Worm (Caenorhabditis elegans) whole organism, L1 larva: ENCODE measurements around the gene rbc-1.
A peak's percentile ranks its signal among the peaks of the same experiment; 100 is the strongest.

Experiments
- C16A3.4 ChIP-seq: fragments of 150-350 bp; optimal IDR thresholded peaks from 2 replicates; lab custom pipeline; 2014; ENCODE audit warnings: missing biosample characterization, missing genetic modification characterization
- C34B4.2 ChIP-seq: sonication (generic microtip); optimal IDR thresholded peaks from 2 replicates; lab custom pipeline; 2017; ENCODE audit warnings: mild to moderate bottlenecking, missing genetic modification characterization, missing compliant biosample characterization
- aly-2 ChIP-seq: fragments of 150-350 bp; optimal IDR thresholded peaks from 2 replicates; lab custom pipeline; 2014; ENCODE audit warnings: missing biosample characterization, missing genetic modification characterization
- ama-1 ChIP-seq: fragments of 150-350 bp; optimal IDR thresholded peaks from 2 replicates; lab custom pipeline; 2014
- blmp-1 ChIP-seq: fragments of 150-350 bp; optimal IDR thresholded peaks from 2 replicates; lab custom pipeline; 2014; ENCODE audit warnings: missing biosample characterization, missing genetic modification characterization
- ceh-8 ChIP-seq: fragments of 200-800 bp; sonication (Bioruptor generic); optimal IDR thresholded peaks from 2 replicates; lab custom pipeline; 2018; ENCODE audit warnings: mild to moderate bottlenecking, missing genetic modification characterization, moderate library complexity, missing compliant biosample characterization
- ceh-90 ChIP-seq: sonication (generic microtip); optimal IDR thresholded peaks from 2 replicates; lab custom pipeline; 2016; ENCODE audit warnings: missing genetic modification characterization, missing compliant biosample characterization
- ces-1 ChIP-seq: fragments of 150-350 bp; optimal IDR thresholded peaks from 2 replicates; lab custom pipeline; 2014; ENCODE audit warnings: missing biosample characterization, missing genetic modification reagents, missing genetic modification characterization
- dpl-1 ChIP-seq, 3 experiments: fragments of 150-350 bp in 2 of 3; sonication (generic microtip) in 1 of 3; optimal IDR thresholded peaks; 2 replicates each; lab custom pipeline; 2014 to 2017; ENCODE audit warnings: missing biosample characterization in 3 of 3, missing genetic modification characterization in 3 of 3, missing genetic modification reagents in 3 of 3
- dsc-1 ChIP-seq: sonication (generic microtip); optimal IDR thresholded peaks from 2 replicates; lab custom pipeline; 2016; ENCODE audit warnings: mild to moderate bottlenecking, missing genetic modification characterization, missing compliant biosample characterization
- efl-1 ChIP-seq, 4 experiments: fragments of 150-350 bp; optimal IDR thresholded peaks in 3 of 4; peaks in 1 of 4; 1 replicate in 1 of 4; 2 replicates in 3 of 4; lab custom pipeline; 2014; ENCODE audit warnings: missing biosample characterization in 2 of 4, missing genetic modification characterization in 2 of 4, missing genetic modification reagents in 2 of 4
- efl-3 ChIP-seq: fragments of 200-800 bp; sonication (Bioruptor generic); optimal IDR thresholded peaks from 2 replicates; lab custom pipeline; 2018; ENCODE audit warnings: mild to moderate bottlenecking, missing genetic modification characterization, missing compliant biosample characterization
- egl-13 ChIP-seq: sonication (generic microtip); optimal IDR thresholded peaks from 2 replicates; lab custom pipeline; 2016; ENCODE audit warnings: missing genotype, missing genetic modification reagents, missing genetic modification characterization, missing compliant biosample characterization
- egl-27 ChIP-seq, 2 experiments: fragments of 150-350 bp in 1 of 2; sonication (generic microtip); optimal IDR thresholded peaks; 3 replicates each; lab custom pipeline; 2017 to 2018; ENCODE audit warnings: missing biosample characterization in 2 of 2, missing genetic modification characterization in 2 of 2, missing genetic modification reagents in 2 of 2
- elt-2 ChIP-seq: sonication (generic microtip); optimal IDR thresholded peaks from 2 replicates; lab custom pipeline; 2016; ENCODE audit warnings: missing genetic modification characterization, mild to moderate bottlenecking, inconsistent platforms, missing compliant biosample characterization, missing genetic modification reagents
- fkh-8 ChIP-seq: sonication (generic microtip); optimal IDR thresholded peaks from 2 replicates; lab custom pipeline; 2016; ENCODE audit warnings: mild to moderate bottlenecking, missing genetic modification characterization, missing compliant biosample characterization
- fos-1 ChIP-seq: fragments of 150-350 bp; optimal IDR thresholded peaks from 2 replicates; lab custom pipeline; 2014; ENCODE audit warnings: missing biosample characterization, missing genetic modification characterization
- hlh-4 ChIP-seq: sonication (generic microtip); optimal IDR thresholded peaks from 2 replicates; lab custom pipeline; 2016; ENCODE audit warnings: mild to moderate bottlenecking, missing genetic modification characterization, missing compliant biosample characterization
- isw-1 ChIP-seq: fragments of 200-800 bp; sonication (Bioruptor generic); IDR thresholded peaks from 2 replicates; pipeline ENCODE4 v1.3.6; 2022; ENCODE audit warnings: missing genetic modification characterization, missing compliant biosample characterization
- lin-13 ChIP-seq: fragments of 150-350 bp; optimal IDR thresholded peaks from 2 replicates; lab custom pipeline; 2014; ENCODE audit warnings: missing biosample characterization, missing genetic modification reagents, missing genetic modification characterization
- lin-14 ChIP-seq: fragments of 200-800 bp; sonication (Bioruptor generic); optimal IDR thresholded peaks from 2 replicates; lab custom pipeline; 2018; ENCODE audit warnings: mild to moderate bottlenecking, missing genetic modification characterization, moderate library complexity, missing compliant biosample characterization
- lin-35 ChIP-seq, 2 experiments: fragments of 150-350 bp; optimal IDR thresholded peaks; 2 replicates each; lab custom pipeline; 2014; ENCODE audit warnings: missing biosample characterization in 2 of 2, missing genetic modification characterization in 2 of 2, missing genetic modification reagents in 2 of 2
- lin-39 ChIP-seq: fragments of 150-350 bp; optimal IDR thresholded peaks from 2 replicates; lab custom pipeline; 2014; ENCODE audit warnings: missing biosample characterization, missing genetic modification reagents, missing genetic modification characterization
- mab-9 ChIP-seq: fragments of 200-800 bp; sonication (Bioruptor generic); IDR thresholded peaks from 2 replicates; pipeline ENCODE4 v1.3.6; 2022; ENCODE audit warnings: missing genetic modification reagents, missing genetic modification characterization, missing compliant biosample characterization
- mdl-1 ChIP-seq, 2 experiments: fragments of 150-350 bp; optimal IDR thresholded peaks; 2 replicates each; lab custom pipeline; 2014 to 2017; ENCODE audit warnings: missing biosample characterization in 2 of 2, missing genetic modification characterization in 2 of 2, inconsistent platforms in 1 of 2
- nhr-19 ChIP-seq: fragments of 200-800 bp; sonication (Bioruptor generic); conservative IDR thresholded peaks from 2 replicates; pipeline ENCODE4 v1.3.6; 2022; ENCODE audit warnings: missing genetic modification characterization, missing compliant biosample characterization
- nhr-20 ChIP-seq: sonication (generic microtip); optimal IDR thresholded peaks from 2 replicates; lab custom pipeline; 2016; ENCODE audit warnings: mild to moderate bottlenecking, missing genetic modification characterization, missing compliant biosample characterization
- nhr-47 ChIP-seq: sonication (generic microtip); optimal IDR thresholded peaks from 2 replicates; lab custom pipeline; 2016; ENCODE audit warnings: mild to moderate bottlenecking, missing genetic modification characterization, moderate library complexity, missing compliant biosample characterization
- nhr-71 ChIP-seq: sonication (generic microtip); optimal IDR thresholded peaks from 2 replicates; lab custom pipeline; 2016; ENCODE audit warnings: mild to moderate bottlenecking, missing genetic modification characterization, moderate library complexity, missing compliant biosample characterization
- nhr-76 ChIP-seq: sonication (generic microtip); optimal IDR thresholded peaks from 2 replicates; lab custom pipeline; 2017; ENCODE audit warnings: missing biosample characterization, missing genetic modification characterization
- nhr-77 ChIP-seq: fragments of 150-350 bp; optimal IDR thresholded peaks from 2 replicates; lab custom pipeline; 2014; ENCODE audit warnings: missing biosample characterization, missing genetic modification characterization
- pag-3 ChIP-seq: sonication (generic microtip); optimal IDR thresholded peaks from 2 replicates; lab custom pipeline; 2017; ENCODE audit warnings: missing genetic modification characterization, mild to moderate bottlenecking, missing compliant biosample characterization, antibody characterized with exemption, borderline replicate concordance; ENCODE audit not compliant: insufficient read depth
- pax-3 ChIP-seq: fragments of 200-800 bp; sonication (Bioruptor generic); optimal IDR thresholded peaks from 2 replicates; lab custom pipeline; 2018; ENCODE audit warnings: mild to moderate bottlenecking, missing genetic modification characterization, moderate library complexity, missing compliant biosample characterization
- pqm-1 ChIP-seq: sonication (generic microtip); optimal IDR thresholded peaks from 3 replicates; lab custom pipeline; 2017; ENCODE audit warnings: missing biosample characterization, missing genetic modification characterization
- skn-1 ChIP-seq: fragments of 150-350 bp; optimal IDR thresholded peaks from 2 replicates; lab custom pipeline; 2014; ENCODE audit warnings: missing biosample characterization, missing genetic modification characterization
- snpc-4 ChIP-seq: fragments of 150-350 bp; optimal IDR thresholded peaks from 2 replicates; lab custom pipeline; 2014; ENCODE audit warnings: missing biosample characterization, missing genetic modification characterization
- sup-37 ChIP-seq: fragments of 200-800 bp; sonication (Bioruptor generic); optimal IDR thresholded peaks from 2 replicates; lab custom pipeline; 2018; ENCODE audit warnings: mild to moderate bottlenecking, missing genetic modification characterization, missing compliant biosample characterization
- tlp-1 ChIP-seq: fragments of 150-350 bp; optimal IDR thresholded peaks from 2 replicates; lab custom pipeline; 2014; ENCODE audit warnings: missing biosample characterization, missing genetic modification characterization
- unc-30 ChIP-seq: sonication (generic microtip); optimal IDR thresholded peaks from 2 replicates; lab custom pipeline; 2017; ENCODE audit warnings: missing biosample characterization, missing genetic modification characterization
- unc-62 ChIP-seq: fragments of 150-350 bp; optimal IDR thresholded peaks from 2 replicates; lab custom pipeline; 2014; ENCODE audit warnings: missing biosample characterization, missing genetic modification reagents, missing genetic modification characterization
- unc-98 ChIP-seq: fragments of 200-800 bp; sonication (Bioruptor generic); IDR thresholded peaks from 2 replicates; pipeline ENCODE4 v1.3.6; 2022; ENCODE audit warnings: missing genetic modification characterization, missing compliant biosample characterization
- xbp-1 ChIP-seq: sonication (generic microtip); optimal IDR thresholded peaks from 2 replicates; lab custom pipeline; 2016; ENCODE audit warnings: missing genetic modification characterization, missing compliant biosample characterization
- zip-4 ChIP-seq: fragments of 200-800 bp; sonication (Bioruptor generic); optimal IDR thresholded peaks from 2 replicates; lab custom pipeline; 2018; ENCODE audit warnings: mild to moderate bottlenecking, missing genetic modification characterization, moderate library complexity, missing compliant biosample characterization
- ztf-11 ChIP-seq, 2 experiments: sonication (generic microtip); optimal IDR thresholded peaks; 2 replicates each; lab custom pipeline; 2016 to 2017; ENCODE audit warnings: missing genetic modification characterization in 2 of 2, missing biosample characterization in 1 of 2, missing compliant biosample characterization in 1 of 2
- ztf-4 ChIP-seq: fragments of 150-350 bp; optimal IDR thresholded peaks from 2 replicates; lab custom pipeline; 2014; ENCODE audit warnings: missing biosample characterization, missing genetic modification characterization

rbc-1 gene

ce11 chrX:14628816-14629215 lies 17.6 kb downstream of the rbc-1 start, which contains the start of gene F54E4.2:
Gene F54E4.2 (minus strand): TSS chrX:14628916.
- TF ChIP-seq dsc-1 (tag; lab: Kevin White, UChicago) (peak; percentile 55), elt-2 (tag; lab: Kevin White, UChicago) (no peak)

ce11 chrX:14633679-14634078 lies 22.5 kb downstream of the rbc-1 start:
- no peak for TF ChIP-seq elt-2 (tag; lab: Kevin White, UChicago)
- TF ChIP-seq lin-14 (GFP tag; lab: Kevin White, UChicago) = peak; percentile 38
- no peak for TF ChIP-seq efl-1 (optimal IDR thresholded peaks at IDR 0.05; lab: Kevin White, UChicago)
- peak in 1 of 2 experiments; percentile 20 for TF ChIP-seq efl-1 (GFP tag; optimal IDR thresholded peaks at IDR 0.05 in 1 of 2; lab: Kevin White, UChicago)
- peak; percentile 1 for TF ChIP-seq fkh-8 (tag; lab: Kevin White, UChicago)
- TF ChIP-seq, all 84 proteins: peak for 3

ce11 chrX:14636157-14636556 lies 25.0 kb downstream of the rbc-1 start, which contains the start of gene F54E4.3:
Gene F54E4.3 (minus strand): TSS chrX:14636421.
- TF ChIP-seq C34B4.2 (tag; lab: Kevin White, UChicago) (no peak), ztf-4 (tag; lab: Kevin White, UChicago) (no peak), unc-62 (GFP tag; lab: Kevin White, UChicago) (no peak), lin-35 (GFP tag; optimal IDR thresholded peaks at IDR 0.05; lab: Kevin White, UChicago) (no peak), nhr-77 (tag; lab: Kevin White, UChicago) (no peak)

- TF ChIP-seq unc-30 (no peak), sup-37 (GFP tag; lab: Kevin White, UChicago) (no peak), skn-1 (no peak), nhr-71 (peak; percentile 18), nhr-47 (tag; lab: Kevin White, UChicago) (no peak), ztf-4 (tag; lab: Kevin White, UChicago) (no peak), pax-3 (tag; lab: Kevin White, UChicago) (no peak), isw-1 (peak; percentile 37; the same call in 1 of the 2 replicates), egl-27 (tag; optimal IDR thresholded peaks at IDR 0.05; lab: Kevin White, UChicago) (no peak), nhr-20 (tag; lab: Kevin White, UChicago) (no peak), unc-98 (GFP tag; lab: Robert Waterston, UW) (no peak), nhr-76 (no peak), hlh-4 (tag; lab: Kevin White, UChicago) (no peak), lin-39 (tag; lab: Kevin White, UChicago) (no peak), C16A3.4 (tag; lab: Kevin White, UChicago) (no peak), lin-35 (GFP tag; optimal IDR thresholded peaks at IDR 0.05; lab: Kevin White, UChicago) (no peak), pag-3 (no peak), aly-2 (tag; lab: Kevin White, UChicago) (no peak), ama-1 (lab: Kevin White, UChicago) (no peak), C34B4.2 (tag; lab: Kevin White, UChicago) (no peak), dpl-1 (GFP tag; optimal IDR thresholded peaks at IDR 0.05; lab: Kevin White, UChicago) (no peak), ceh-8 (peak; percentile 25), ces-1 (GFP tag; lab: Kevin White, UChicago) (no peak), fkh-8 (tag; lab: Kevin White, UChicago) (peak; percentile 70), unc-62 (GFP tag; lab: Kevin White, UChicago) (no peak), fos-1 (no peak), tlp-1 (tag; lab: Kevin White, UChicago) (no peak), zip-4 (no peak), mab-9 (GFP tag; lab: Robert Waterston, UW) (no peak), mdl-1 (tag; optimal IDR thresholded peaks at IDR 0.05; lab: Kevin White, UChicago) (no peak), blmp-1 (no peak), xbp-1 (tag; lab: Kevin White, UChicago) (no peak), snpc-4 (tag; lab: Kevin White, UChicago) (peak; percentile 20), lin-13 (GFP tag; lab: Kevin White, UChicago) (no peak), nhr-19 (GFP tag; lab: Robert Waterston, UW) (peak; percentile 37; the same call in 1 of the 2 replicates), ztf-11 (tag; optimal IDR thresholded peaks at IDR 0.05; lab: Kevin White, UChicago) (no peak), elt-2 (tag; lab: Kevin White, UChicago) (no peak), pqm-1 (tag; lab: Kevin White, UChicago) (no peak), efl-3 (GFP tag; lab: Kevin White, UChicago) (no peak), egl-13 (no peak), ceh-90 (no peak)
These were observed 25.5 kb downstream of the rbc-1 start for ce11 chrX:14636712-14637111.
